Fruit fly (Drosophila melanogaster) Kc167 (cell line): ENCODE measurements around the gene gdrd.

Experiments used
- Myc ChIP-seq: fragments of >200 bp; optimal IDR thresholded peaks from 2 replicates; lab custom pipeline; 2017; ENCODE audit warnings: missing external identifiers
- h ChIP-seq: fragments of >200 bp; optimal IDR thresholded peaks from 3 replicates; lab custom pipeline; 2018; ENCODE audit warnings: missing external identifiers
- insv ChIP-seq: fragments of >200 bp; optimal IDR thresholded peaks from 3 replicates; lab custom pipeline; 2018; ENCODE audit warnings: missing external identifiers
- psq ChIP-seq: fragments of >200 bp; optimal IDR thresholded peaks from 2 replicates; lab custom pipeline; 2017; ENCODE audit warnings: missing external identifiers

- TF ChIP-seq Myc (lab: Kevin White, UChicago) (no peak), h (lab: Kevin White, UChicago) (no peak), insv (lab: Kevin White, UChicago) (no peak), psq (lab: Kevin White, UChicago) (no peak)
Measured at dm6 chr3L:14681504-14681903, 9.6 kb upstream of the gdrd start.
